Fruit fly (Drosophila melanogaster): ENCODE results near the gene CG4281.

Gene CG4281

DNA sequence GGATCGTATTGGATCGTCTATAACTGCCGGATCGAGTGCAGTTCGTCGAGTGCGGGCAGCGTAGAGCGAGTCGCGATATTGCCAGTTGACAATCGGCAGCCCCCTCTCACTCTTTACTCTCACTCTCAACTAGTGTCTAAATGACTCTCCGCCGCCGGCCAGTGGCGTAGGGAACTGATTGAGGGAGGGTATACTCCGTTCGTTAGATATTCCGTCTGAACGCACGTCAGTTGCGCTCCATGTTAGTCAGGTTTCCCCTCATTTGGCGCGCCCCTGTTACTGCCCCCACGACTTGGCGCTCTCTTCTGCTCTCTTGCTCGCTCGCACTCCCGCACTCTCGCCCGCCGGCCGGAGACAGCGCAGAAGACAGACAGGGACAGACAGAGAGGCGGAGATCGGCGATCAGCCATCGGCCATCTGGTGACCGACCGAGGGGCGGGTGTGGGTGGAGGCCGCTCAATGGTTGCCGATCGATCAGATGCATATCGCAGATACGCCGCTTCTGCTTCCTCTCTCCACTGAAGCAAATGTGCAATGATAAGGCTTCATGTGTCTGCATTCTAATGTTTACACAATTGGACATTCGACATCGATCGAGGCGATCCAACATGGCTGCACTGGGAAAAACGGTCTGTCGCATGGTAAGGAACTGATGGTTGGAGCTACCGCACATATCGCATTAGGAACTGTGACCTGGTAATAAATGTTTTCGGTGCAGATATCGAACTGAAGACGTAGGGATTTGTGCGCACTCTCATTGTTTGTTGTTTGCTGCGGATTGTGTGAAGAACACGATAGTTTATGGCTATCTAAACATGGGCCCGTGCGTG, 14.7 kb downstream of the CG4281 start, which contains the start of gene moody (continued):
- peak; percentile 96 for TF ChIP-seq cwo (GFP tag; optimal IDR thresholded peaks at IDR 0.05)
- peak; percentile 92 for TF ChIP-seq CG11696 (GFP tag; IDR thresholded peaks at IDR 0.05)
- TF ChIP-seq slp2 (GFP tag; optimal IDR thresholded peaks at IDR 0.05): peak; percentile 96
- TF ChIP-seq CG7372 (GFP tag; IDR thresholded peaks at IDR 0.05): peak; percentile 98
- peak; percentile 98 for TF ChIP-seq CG32772 (GFP tag; IDR thresholded peaks at IDR 0.05)
- peak; percentile 95 for TF ChIP-seq CG17829 (tag; optimal IDR thresholded peaks at IDR 0.05)
- TF ChIP-seq luna (GFP tag; optimal IDR thresholded peaks at IDR 0.05): peak; percentile 92
- TF ChIP-seq CG30020 (tag; optimal IDR thresholded peaks at IDR 0.05): peak; percentile 64
- TF ChIP-seq Dbx (GFP tag; IDR thresholded peaks at IDR 0.05): peak; percentile 99
- TF ChIP-seq ems (GFP tag; optimal IDR thresholded peaks at IDR 0.05): peak; percentile 98
- peak; percentile 96 for TF ChIP-seq Hey (tag; optimal IDR thresholded peaks at IDR 0.05)
- TF ChIP-seq cad (GFP tag; optimal IDR thresholded peaks at IDR 0.05): no peak
- peak; percentile 98 for TF ChIP-seq shn (GFP tag; optimal IDR thresholded peaks at IDR 0.05)
- peak; percentile 38; the same call in 1 of the 2 replicates for TF ChIP-seq amos (GFP tag; IDR thresholded peaks at IDR 0.05; ENCODE audit: partially characterized antibody)
- peak; percentile 99 for TF ChIP-seq CG34376 (GFP tag; optimal IDR thresholded peaks at IDR 0.05)
- peak; percentile 99 for TF ChIP-seq CG14441 (GFP tag; IDR thresholded peaks at IDR 0.05)
- TF ChIP-seq NC2α (GFP tag; optimal IDR thresholded peaks at IDR 0.05): peak; percentile 93
- peak; percentile 98 for TF ChIP-seq Ada2b (GFP tag; IDR thresholded peaks at IDR 0.05)
- TF ChIP-seq sens-2 (GFP tag; IDR thresholded peaks at IDR 0.05): peak; percentile 97
- peak; percentile 91 for TF ChIP-seq fd96Cb (tag; optimal IDR thresholded peaks at IDR 0.05)
- TF ChIP-seq CG1647 (GFP tag; optimal IDR thresholded peaks at IDR 0.05): peak; percentile 94
- peak; percentile 97 for TF ChIP-seq HHEX (GFP tag; optimal IDR thresholded peaks at IDR 0.05)
- TF ChIP-seq MBD-R2 (GFP tag; IDR thresholded peaks at IDR 0.05): peak; percentile 98
- peak; percentile 87 for TF ChIP-seq CG10267 (tag; optimal IDR thresholded peaks at IDR 0.05)
- peak; percentile 83 for TF ChIP-seq CG3838 (GFP tag; optimal IDR thresholded peaks at IDR 0.05)
- TF ChIP-seq Dfd (GFP tag; optimal IDR thresholded peaks at IDR 0.05): no peak
- peak; percentile 66 for TF ChIP-seq MESR4 (GFP tag; optimal IDR thresholded peaks at IDR 0.05)
- no peak for TF ChIP-seq CG6791 (GFP tag; IDR thresholded peaks at IDR 0.05; ENCODE audit: partially characterized antibody)
- TF ChIP-seq CG17568 (GFP tag; optimal IDR thresholded peaks at IDR 0.05): peak; percentile 93
- peak; percentile 92 for TF ChIP-seq ham (GFP tag; IDR thresholded peaks at IDR 0.05)
- peak; percentile 99 for TF ChIP-seq mam (GFP tag; optimal IDR thresholded peaks at IDR 0.05)
- no peak for TF ChIP-seq CG7963 (GFP tag; IDR thresholded peaks at IDR 0.05; ENCODE audit: partially characterized antibody)
- peak; percentile 87 for TF ChIP-seq Hmx (GFP tag; optimal IDR thresholded peaks at IDR 0.05)
- peak; percentile 65; the same call in 1 of the 2 replicates for TF ChIP-seq CG13287 (GFP tag; IDR thresholded peaks at IDR 0.05; ENCODE audit: partially characterized antibody)
- TF ChIP-seq p53 (GFP tag; optimal IDR thresholded peaks at IDR 0.05): peak; percentile 95
- peak; percentile 99 for TF ChIP-seq vvl (GFP tag; IDR thresholded peaks at IDR 0.05)
- peak; percentile 91 for TF ChIP-seq D19A (tag; optimal IDR thresholded peaks at IDR 0.05)
- peak; percentile 97 for TF ChIP-seq BtbVII (GFP tag; optimal IDR thresholded peaks at IDR 0.05)
- TF ChIP-seq Asciz (GFP tag; optimal IDR thresholded peaks at IDR 0.05): peak; percentile 85
- TF ChIP-seq CG3065 (GFP tag; optimal IDR thresholded peaks at IDR 0.05): peak; percentile 90
- TF ChIP-seq CG7786 (GFP tag; optimal IDR thresholded peaks at IDR 0.05): peak; percentile 98
- TF ChIP-seq CG12659 (GFP tag; optimal IDR thresholded peaks at IDR 0.05): peak; percentile 98
- TF ChIP-seq dati (GFP tag; IDR thresholded peaks at IDR 0.05): peak; percentile 97
- TF ChIP-seq CG8478 (optimal IDR thresholded peaks at IDR 0.05): peak; percentile 50
- peak; percentile 99 for TF ChIP-seq Antp (GFP tag; optimal IDR thresholded peaks at IDR 0.05)
- TF ChIP-seq bbx (GFP tag; IDR thresholded peaks at IDR 0.05; ENCODE audit: partially characterized antibody): no peak
- TF ChIP-seq sima (GFP tag; optimal IDR thresholded peaks at IDR 0.05): peak; percentile 88
- peak; percentile 98 for TF ChIP-seq Fer1 (GFP tag; optimal IDR thresholded peaks at IDR 0.05)
- peak; percentile 97 for TF ChIP-seq maf-S (GFP tag; optimal IDR thresholded peaks at IDR 0.05)
